Fruit fly (Drosophila melanogaster) whole organism, pupa: ENCODE results near the gene CG15020.

ENCODE experiments used
- CG10348 ChIP-seq: fragments of 200-800 bp; sonication (Bioruptor generic); IDR thresholded peaks from 2 replicates; pipeline ENCODE4 v1.3.6; 2022; ENCODE audit warnings: missing biosample characterization, missing genetic modification characterization
- CG12605 ChIP-seq: fragments of 200-800 bp; sonication (Bioruptor generic); IDR thresholded peaks from 2 replicates; pipeline ENCODE4 v1.3.6; 2022; ENCODE audit warnings: missing biosample characterization, missing genetic modification characterization
- CG13204 ChIP-seq: fragments of 200-800 bp; sonication (Bioruptor generic); optimal IDR thresholded peaks from 2 replicates; lab custom pipeline; 2018; ENCODE audit warnings: missing biosample characterization, mild to moderate bottlenecking, missing genetic modification characterization, moderate library complexity
- CG14655 ChIP-seq: fragments of 200-800 bp; sonication (Bioruptor generic); optimal IDR thresholded peaks from 3 replicates; lab custom pipeline; 2017; ENCODE audit warnings: mild to moderate bottlenecking, missing biosample characterization, missing genetic modification reagents, missing genetic modification characterization
- CG15710 ChIP-seq: fragments of 200-800 bp; sonication (Bioruptor generic); optimal IDR thresholded peaks from 2 replicates; lab custom pipeline; 2018; ENCODE audit warnings: missing biosample characterization, mild to moderate bottlenecking, missing genetic modification characterization, moderate library complexity
- CG17806 ChIP-seq: fragments of 200-800 bp; sonication (Bioruptor generic); optimal IDR thresholded peaks from 2 replicates; lab custom pipeline; 2018; ENCODE audit warnings: missing biosample characterization, mild to moderate bottlenecking, missing genetic modification characterization, moderate library complexity
- CG32121 ChIP-seq: fragments of 200-800 bp; sonication (Bioruptor generic); IDR thresholded peaks from 2 replicates; pipeline ENCODE4 v1.3.6; 2022; ENCODE audit warnings: missing biosample characterization, missing genetic modification characterization
- CG34367 ChIP-seq: fragments of 200-800 bp; sonication (Bioruptor generic); optimal IDR thresholded peaks from 2 replicates; lab custom pipeline; 2018; ENCODE audit warnings: missing biosample characterization, mild to moderate bottlenecking, missing genetic modification characterization
- CG8159 ChIP-seq: fragments of 200-800 bp; sonication (Bioruptor generic); optimal IDR thresholded peaks from 3 replicates; lab custom pipeline; 2018; ENCODE audit warnings: missing biosample characterization, mild to moderate bottlenecking, missing genetic modification characterization, moderate library complexity
- CG8301 ChIP-seq: fragments of 200-800 bp; sonication (Bioruptor generic); optimal IDR thresholded peaks from 2 replicates; lab custom pipeline; 2018; ENCODE audit warnings: missing biosample characterization, mild to moderate bottlenecking, missing genetic modification characterization
- CG9948 ChIP-seq: fragments of 200-800 bp; sonication (Bioruptor generic); optimal IDR thresholded peaks from 2 replicates; lab custom pipeline; 2018; ENCODE audit warnings: missing biosample characterization, mild to moderate bottlenecking, missing genetic modification characterization, moderate library complexity
- D1 ChIP-seq: fragments of 200-800 bp; sonication (Bioruptor generic); optimal IDR thresholded peaks from 2 replicates; lab custom pipeline; 2018; ENCODE audit warnings: missing biosample characterization, mild to moderate bottlenecking, missing genetic modification characterization, moderate library complexity
- EcR ChIP-seq: fragments of 200-800 bp; sonication (Bioruptor generic); optimal IDR thresholded peaks from 3 replicates; lab custom pipeline; 2019; ENCODE audit warnings: missing biosample characterization, missing genetic modification characterization, mild to moderate bottlenecking, moderate library complexity, missing genetic modification reagents
- Ets98B ChIP-seq: fragments of 200-800 bp; sonication (Bioruptor generic); IDR thresholded peaks from 2 replicates; pipeline ENCODE4 v1.3.6; 2022; ENCODE audit warnings: missing biosample characterization, missing genetic modification characterization
- Pif1A ChIP-seq: fragments of 200-800 bp; sonication (Bioruptor generic); optimal IDR thresholded peaks from 3 replicates; lab custom pipeline; 2016; ENCODE audit warnings: missing biosample characterization, missing genetic modification characterization
- Pif1B ChIP-seq: fragments of 200-800 bp; sonication (Bioruptor generic); optimal IDR thresholded peaks from 3 replicates; lab custom pipeline; 2016; ENCODE audit warnings: missing biosample characterization, missing genetic modification characterization
- Snoo ChIP-seq: fragments of 200-800 bp; sonication (Bioruptor generic); optimal IDR thresholded peaks from 3 replicates; lab custom pipeline; 2017; ENCODE audit warnings: missing biosample characterization, mild to moderate bottlenecking, missing genetic modification characterization, inconsistent platforms
- fd96Ca ChIP-seq: fragments of 200-800 bp; sonication (Bioruptor generic); IDR thresholded peaks from 3 replicates; pipeline ENCODE4 v1.3.6; 2022; ENCODE audit warnings: missing biosample characterization, missing genetic modification characterization
- gl ChIP-seq: fragments of 200-800 bp; sonication (Bioruptor generic); optimal IDR thresholded peaks from 2 replicates; lab custom pipeline; 2018; ENCODE audit warnings: missing biosample characterization, mild to moderate bottlenecking, missing genetic modification characterization
- rn ChIP-seq: fragments of 200-800 bp; sonication (Bioruptor generic); IDR thresholded peaks from 2 replicates; pipeline ENCODE4 v1.3.6; 2022; ENCODE audit warnings: missing biosample characterization, missing genetic modification characterization

The CG15020 gene

dm6 chr3L:4417068-4417467, 4.4 kb upstream of the CG15020 start:
- TF ChIP-seq CG15710 (tag; lab: Kevin White, UChicago) (no peak), CG12605 (no peak), CG8159 (no peak), fd96Ca (no peak), CG32121 (GFP tag; lab: Robert Waterston, UW) (no peak), CG17806 (tag; lab: Kevin White, UChicago) (no peak), CG8301 (no peak)

dm6 chr3L:4417543-4417942, 3.9 kb upstream of the CG15020 start:
- TF ChIP-seq fd96Ca: peak; percentile 46; the same call in 1 of the 3 replicates
- TF ChIP-seq CG32121 (GFP tag; lab: Robert Waterston, UW): no peak

- TF ChIP-seq CG34367 (tag; lab: Kevin White, UChicago) (no peak), CG10348 (GFP tag; lab: Robert Waterston, UW) (no peak), CG12605 (no peak), gl (tag; lab: Kevin White, UChicago) (no peak), CG14655 (GFP tag; lab: Kevin White, UChicago) (no peak), Ets98B (GFP tag; lab: Robert Waterston, UW) (no peak), fd96Ca (no peak), CG8301 (no peak), CG32121 (GFP tag; lab: Robert Waterston, UW) (no peak)
Measured at dm6 chr3L:4426581-4426980, 5.1 kb downstream of the CG15020 start.

DNA sequence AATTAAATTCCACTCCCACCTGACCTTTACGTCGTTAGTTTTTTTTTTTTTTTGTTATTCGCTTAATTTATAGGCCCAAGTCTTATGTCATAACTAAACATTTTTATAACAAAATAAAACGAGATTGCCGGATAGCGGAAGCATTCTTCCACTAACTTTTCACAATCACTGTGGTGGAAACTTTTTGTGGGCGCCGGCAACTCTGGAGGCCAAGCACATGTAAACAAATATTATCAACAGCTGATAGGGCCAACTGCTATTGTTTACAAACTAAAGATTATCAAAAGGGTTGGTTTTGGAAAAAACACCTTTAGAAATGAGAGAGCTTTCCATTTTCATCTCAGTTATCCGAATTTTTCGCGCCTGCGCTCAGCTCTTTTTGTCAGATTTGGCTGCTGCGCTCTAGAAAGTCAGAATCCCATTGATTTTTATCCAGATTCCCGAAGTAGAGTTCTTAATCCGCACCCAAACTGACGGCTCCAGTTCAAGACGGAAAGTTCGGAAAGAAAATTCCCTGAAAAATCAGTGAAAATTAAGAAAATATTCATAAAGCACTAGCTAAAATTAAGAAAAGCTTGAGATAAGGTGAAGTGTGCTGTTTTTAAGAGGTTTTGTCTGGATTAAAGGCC, 7.6 kb downstream of the CG15020 start, which contains the start of gene nAChRbeta1:
TSS of gene nAChRbeta1 (plus strand) at position 432 of the 629 bp plus-strand sequence.
- TF ChIP-seq D1 (tag; lab: Kevin White, UChicago) (no peak), CG8301 (no peak), Pif1A (GFP tag; lab: Kevin White, UChicago) (no peak), CG17806 (tag; lab: Kevin White, UChicago) (no peak), Snoo (tag; lab: Kevin White, UChicago) (no peak), gl (tag; lab: Kevin White, UChicago) (no peak), Pif1B (GFP tag; lab: Kevin White, UChicago) (no peak), EcR (GFP tag; lab: Kevin White, UChicago) (no peak), CG13204 (GFP tag; lab: Kevin White, UChicago) (no peak), Ets98B (GFP tag; lab: Robert Waterston, UW) (no peak), CG34367 (tag; lab: Kevin White, UChicago) (no peak), CG8159 (no peak), CG14655 (GFP tag; lab: Kevin White, UChicago) (no peak)

DNA sequence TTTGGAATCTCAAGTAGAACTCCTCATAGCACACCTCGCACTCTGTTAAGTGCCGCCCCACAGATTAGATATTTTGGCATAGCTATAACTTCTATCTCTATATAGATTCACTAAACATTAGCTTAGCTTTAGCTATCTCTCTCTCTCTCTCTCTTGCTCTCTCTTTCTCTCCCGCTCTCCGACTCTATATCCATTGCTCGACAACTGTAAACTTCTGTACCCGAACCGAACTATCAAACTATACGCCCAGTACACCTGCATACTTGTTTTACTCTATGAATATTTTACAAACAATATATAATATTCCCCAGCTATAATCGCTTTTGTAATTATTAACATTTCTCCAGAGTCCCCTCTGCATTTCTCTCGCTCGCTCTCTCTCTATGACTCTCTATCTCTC, 8.9 kb downstream of the CG15020 start:
- TF ChIP-seq gl (tag; lab: Kevin White, UChicago) (no peak), CG15710 (tag; lab: Kevin White, UChicago) (no peak), CG32121 (GFP tag; lab: Robert Waterston, UW) (no peak), fd96Ca (no peak), CG14655 (GFP tag; lab: Kevin White, UChicago) (no peak), CG9948 (no peak), Ets98B (GFP tag; lab: Robert Waterston, UW) (no peak), Snoo (tag; lab: Kevin White, UChicago) (no peak), Pif1A (GFP tag; lab: Kevin White, UChicago) (no peak), rn (GFP tag; lab: Robert Waterston, UW) (no peak)

DNA sequence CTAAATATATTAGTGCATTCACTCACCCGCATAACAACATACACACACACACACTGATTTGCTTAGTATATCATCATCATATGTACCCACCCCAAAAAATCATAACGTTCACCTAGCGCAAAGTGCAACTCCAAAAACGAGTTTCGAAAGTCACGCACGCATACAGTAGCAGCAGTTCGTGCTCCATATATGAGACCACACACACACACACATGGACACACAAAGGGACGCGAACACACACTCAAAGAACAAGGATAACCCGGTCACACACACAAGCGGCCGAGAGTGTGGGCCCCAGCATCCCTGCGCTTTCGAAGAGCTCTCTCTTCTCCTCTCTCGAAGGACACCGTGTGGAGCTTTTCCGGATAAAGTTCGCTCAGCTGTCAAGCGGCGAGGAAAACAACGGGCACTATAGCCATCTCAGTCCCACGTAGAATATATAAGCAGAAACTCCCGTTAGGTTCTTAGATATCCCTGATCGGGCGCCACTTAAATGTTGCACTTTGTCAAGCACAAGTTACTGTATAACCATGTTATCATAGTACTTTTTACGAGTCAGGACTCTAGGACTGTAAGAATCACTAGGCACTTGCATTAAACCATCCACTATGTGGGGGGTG, 9.8 kb downstream of the CG15020 start:
- TF ChIP-seq CG17806 (tag; lab: Kevin White, UChicago): no peak
- TF ChIP-seq CG34367 (tag; lab: Kevin White, UChicago): no peak
- no peak for TF ChIP-seq D1 (tag; lab: Kevin White, UChicago)
- TF ChIP-seq gl (tag; lab: Kevin White, UChicago): no peak
- no peak for TF ChIP-seq CG32121 (GFP tag; lab: Robert Waterston, UW)
- no peak for TF ChIP-seq CG12605
- TF ChIP-seq Snoo (tag; lab: Kevin White, UChicago): no peak
- no peak for TF ChIP-seq EcR (GFP tag; lab: Kevin White, UChicago)
- TF ChIP-seq Pif1B (GFP tag; lab: Kevin White, UChicago): no peak

- TF ChIP-seq CG15710 (tag; lab: Kevin White, UChicago): no peak
Measured at dm6 chr3L:4436421-4436820, 15.0 kb downstream of the CG15020 start, which contains the start of gene CG15021. CG15021 (plus strand) TSS chr3L:4436721.
